Worm (Caenorhabditis elegans) whole organism, early embryonic: ENCODE results near the gene D1046.4.

ENCODE experiments used
- B0310.2 ChIP-seq: sonication (generic microtip); optimal IDR thresholded peaks from 2 replicates; lab custom pipeline; 2016; ENCODE audit warnings: mild to moderate bottlenecking, missing genetic modification characterization, missing compliant biosample characterization
- F13C5.2 ChIP-seq: sonication (generic microtip); optimal IDR thresholded peaks from 2 replicates; lab custom pipeline; 2017; ENCODE audit warnings: mild to moderate bottlenecking, missing genetic modification characterization, inconsistent platforms, missing compliant biosample characterization
- aly-1 ChIP-seq: sonication (generic microtip); optimal IDR thresholded peaks from 2 replicates; lab custom pipeline; 2016; ENCODE audit warnings: missing genetic modification characterization, missing compliant biosample characterization
- ama-1 ChIP-seq: fragments of 150-350 bp; optimal IDR thresholded peaks from 2 replicates; lab custom pipeline; 2014
- ceh-13 ChIP-seq: fragments of 200-800 bp; sonication (Bioruptor generic); optimal IDR thresholded peaks from 2 replicates; lab custom pipeline; 2018; ENCODE audit warnings: mild to moderate bottlenecking, missing genetic modification characterization, missing compliant biosample characterization
- ceh-36 ChIP-seq: sonication (generic microtip); optimal IDR thresholded peaks from 2 replicates; lab custom pipeline; 2016; ENCODE audit warnings: missing genetic modification characterization, inconsistent platforms, missing compliant biosample characterization
- ets-7 ChIP-seq: sonication (generic microtip); optimal IDR thresholded peaks from 2 replicates; lab custom pipeline; 2016; ENCODE audit warnings: missing genotype, missing genetic modification characterization, missing compliant biosample characterization
- flt-1 ChIP-seq: fragments of 200-800 bp; sonication (Bioruptor generic); IDR thresholded peaks from 2 replicates; pipeline ENCODE4 v1.3.6; 2022; ENCODE audit warnings: missing genetic modification characterization, missing compliant biosample characterization
- hmbx-1 ChIP-seq: sonication (generic microtip); optimal IDR thresholded peaks from 2 replicates; lab custom pipeline; 2016; ENCODE audit warnings: mild to moderate bottlenecking, missing genetic modification characterization, missing compliant biosample characterization
- hmg-4 ChIP-seq: fragments of 200-800 bp; sonication (Bioruptor generic); optimal IDR thresholded peaks from 2 replicates; lab custom pipeline; 2018; ENCODE audit warnings: mild to moderate bottlenecking, missing genetic modification characterization, missing compliant biosample characterization
- hnd-1 ChIP-seq: sonication (generic microtip); optimal IDR thresholded peaks from 2 replicates; lab custom pipeline; 2016; ENCODE audit warnings: missing genetic modification characterization, missing compliant biosample characterization
- pes-1 ChIP-seq: fragments of 200-800 bp; sonication (Bioruptor generic); IDR thresholded peaks from 2 replicates; pipeline ENCODE4 v1.3.6; 2022; ENCODE audit warnings: missing genetic modification reagents, missing genetic modification characterization, missing compliant biosample characterization
- scrt-1 ChIP-seq: fragments of 200-800 bp; sonication (Bioruptor generic); IDR thresholded peaks from 2 replicates; pipeline ENCODE4 v1.3.6; 2022; ENCODE audit warnings: missing genetic modification characterization, missing compliant biosample characterization
- sea-1 ChIP-seq: fragments of 200-800 bp; sonication (Bioruptor generic); conservative IDR thresholded peaks from 2 replicates; pipeline ENCODE4 v1.3.6; 2022; ENCODE audit warnings: missing genetic modification characterization, missing compliant biosample characterization
- tbx-11 ChIP-seq: fragments of 200-800 bp; sonication (Bioruptor generic); IDR thresholded peaks from 2 replicates; pipeline ENCODE4 v1.3.6; 2022; ENCODE audit warnings: missing genetic modification characterization, missing compliant biosample characterization
- tbx-37 ChIP-seq: fragments of 200-800 bp; sonication (Bioruptor generic); conservative IDR thresholded peaks from 2 replicates; pipeline ENCODE4 v1.3.6; 2022; ENCODE audit warnings: missing genetic modification reagents, missing genetic modification characterization, missing compliant biosample characterization
- tra-4 ChIP-seq: sonication (generic microtip); optimal IDR thresholded peaks from 2 replicates; lab custom pipeline; 2017; ENCODE audit warnings: missing genetic modification characterization, missing compliant biosample characterization

The D1046.4 gene

DNA sequence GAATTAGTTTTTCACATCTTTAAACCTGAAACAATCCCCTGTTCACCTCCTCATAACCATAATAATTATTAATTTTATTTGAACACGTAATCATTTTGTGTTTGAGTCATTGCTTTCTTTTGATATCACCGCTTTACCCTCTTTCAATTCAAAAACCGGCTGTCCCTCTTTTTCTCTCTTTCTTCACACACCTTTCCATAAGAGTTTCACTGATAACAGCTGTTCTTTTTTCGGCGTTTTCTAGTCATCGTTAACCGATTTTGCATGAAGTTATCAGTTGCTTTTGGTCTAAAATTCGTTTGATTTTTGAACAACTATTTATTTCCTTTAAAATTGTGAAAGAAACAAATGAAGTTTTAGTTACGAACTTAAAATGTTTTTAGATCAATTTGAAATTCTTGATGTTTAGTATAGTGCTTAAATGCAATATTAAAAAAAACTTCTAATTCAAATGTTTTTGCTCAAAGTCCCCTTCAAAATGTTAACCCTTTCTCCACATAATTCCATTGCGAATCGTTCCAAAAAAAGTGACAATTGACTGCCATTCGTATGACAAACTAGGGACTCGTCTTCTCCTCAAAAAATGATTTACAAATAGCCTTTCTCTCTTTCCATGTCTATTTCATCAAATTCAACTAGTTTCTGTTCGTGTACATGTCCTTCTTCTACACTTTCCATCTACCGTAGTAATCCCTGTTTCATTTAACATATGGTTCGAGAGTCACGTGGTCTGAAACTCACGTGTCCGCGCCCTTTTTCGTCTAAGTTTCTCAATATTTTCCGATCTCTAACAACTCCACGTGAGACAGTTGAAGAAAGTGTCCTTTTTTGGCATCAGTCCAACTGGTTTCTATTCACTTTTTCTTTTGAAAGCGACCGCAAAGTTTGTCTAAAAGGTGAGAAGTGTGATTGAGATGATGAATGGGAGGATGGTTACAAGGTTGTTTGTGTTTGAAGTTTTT lies 15.7 kb downstream of the D1046.4 start:
- TF ChIP-seq ets-7 (tag; lab: Kevin White, UChicago): no peak
- TF ChIP-seq aly-1 (tag; lab: Kevin White, UChicago): no peak
- no peak for TF ChIP-seq hnd-1
- TF ChIP-seq scrt-1: no peak
- no peak for TF ChIP-seq tbx-37 (GFP tag; lab: Robert Waterston, UW)
- no peak for TF ChIP-seq tra-4 (tag; lab: Kevin White, UChicago)
- TF ChIP-seq ama-1 (lab: Kevin White, UChicago): no peak
- no peak for TF ChIP-seq hmg-4 (GFP tag; lab: Kevin White, UChicago)
- TF ChIP-seq hmbx-1 (tag; lab: Kevin White, UChicago): no peak
- TF ChIP-seq ceh-36: no peak
- TF ChIP-seq F13C5.2 (tag; lab: Kevin White, UChicago): no peak
- TF ChIP-seq ceh-13 (GFP tag; lab: Kevin White, UChicago): no peak
- no peak for TF ChIP-seq sea-1 (GFP tag; lab: Robert Waterston, UW)
- TF ChIP-seq pes-1 (GFP tag; lab: Robert Waterston, UW): no peak
- TF ChIP-seq flt-1 (GFP tag; lab: Robert Waterston, UW): no peak
- no peak for TF ChIP-seq tbx-11
- TF ChIP-seq B0310.2: no peak

- TF ChIP-seq hmbx-1 (tag; lab: Kevin White, UChicago): no peak
- TF ChIP-seq tbx-37 (GFP tag; lab: Robert Waterston, UW): no peak
- no peak for TF ChIP-seq F13C5.2 (tag; lab: Kevin White, UChicago)
- TF ChIP-seq ceh-13 (GFP tag; lab: Kevin White, UChicago): no peak
- TF ChIP-seq scrt-1: no peak
- no peak for TF ChIP-seq sea-1 (GFP tag; lab: Robert Waterston, UW)
- TF ChIP-seq ceh-36: no peak
- TF ChIP-seq tbx-11: no peak
- no peak for TF ChIP-seq B0310.2
- no peak for TF ChIP-seq ama-1 (lab: Kevin White, UChicago)
- TF ChIP-seq aly-1 (tag; lab: Kevin White, UChicago): no peak
- no peak for TF ChIP-seq pes-1 (GFP tag; lab: Robert Waterston, UW)
Observed at ce11 chrIV:8951953-8952567, 18.4 kb downstream of the D1046.4 start.

DNA sequence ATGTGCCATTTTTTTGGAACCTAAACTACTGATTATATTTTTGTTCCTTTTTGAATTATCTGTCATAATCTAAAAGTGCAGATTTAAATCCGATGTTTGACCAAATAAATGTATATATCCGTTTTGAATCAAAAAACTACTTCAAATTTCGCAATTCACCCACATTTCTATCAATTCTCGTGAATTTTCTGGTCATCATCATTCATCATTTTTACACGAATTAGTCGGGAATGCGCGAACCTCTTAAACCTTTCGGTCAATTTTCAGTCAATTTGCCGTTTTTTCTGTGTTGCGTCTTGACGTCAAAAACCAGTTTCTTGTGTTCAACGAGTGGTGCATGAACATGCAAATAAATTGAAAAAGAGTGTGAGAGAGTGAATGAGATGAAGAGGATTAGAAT lies 20.5 kb downstream of the D1046.4 start:
- no peak for TF ChIP-seq B0310.2
- TF ChIP-seq tra-4 (tag; lab: Kevin White, UChicago): no peak
- TF ChIP-seq sea-1 (GFP tag; lab: Robert Waterston, UW): no peak
- TF ChIP-seq tbx-11: no peak
- TF ChIP-seq hmbx-1 (tag; lab: Kevin White, UChicago): no peak
- TF ChIP-seq F13C5.2 (tag; lab: Kevin White, UChicago): no peak
- no peak for TF ChIP-seq ama-1 (lab: Kevin White, UChicago)
- no peak for TF ChIP-seq ets-7 (tag; lab: Kevin White, UChicago)
- TF ChIP-seq scrt-1: no peak
- TF ChIP-seq hnd-1: no peak
- no peak for TF ChIP-seq pes-1 (GFP tag; lab: Robert Waterston, UW)
- no peak for TF ChIP-seq flt-1 (GFP tag; lab: Robert Waterston, UW)
- no peak for TF ChIP-seq hmg-4 (GFP tag; lab: Kevin White, UChicago)
- TF ChIP-seq ceh-36: no peak
- no peak for TF ChIP-seq aly-1 (tag; lab: Kevin White, UChicago)
- no peak for TF ChIP-seq tbx-37 (GFP tag; lab: Robert Waterston, UW)
- no peak for TF ChIP-seq ceh-13 (GFP tag; lab: Kevin White, UChicago)

DNA sequence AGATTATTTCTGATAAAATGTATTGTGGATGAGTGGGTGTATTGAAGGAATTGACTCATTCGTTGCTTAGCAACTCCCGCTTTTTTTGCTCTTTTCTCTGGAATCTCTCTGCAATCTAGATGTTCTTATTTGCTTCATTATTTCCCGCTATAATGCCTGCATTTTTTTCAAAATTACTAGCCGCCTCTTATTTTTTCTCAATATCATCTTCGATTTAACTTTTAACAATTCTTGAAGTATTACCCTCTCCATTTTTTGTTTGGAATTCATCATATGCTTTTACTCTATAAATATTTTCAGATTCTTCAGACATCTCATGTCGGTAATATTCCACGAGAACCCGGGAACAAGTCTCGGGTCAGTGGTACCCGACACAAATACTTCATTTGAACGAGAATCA lies 22.5 kb downstream of the D1046.4 start, which contains the start of gene tpra-1:
tpra-1 (plus strand) TSS at position 301 of the 400 bp plus-strand sequence.
- no peak for TF ChIP-seq scrt-1
- TF ChIP-seq ama-1 (lab: Kevin White, UChicago): no peak
- no peak for TF ChIP-seq tbx-11
- no peak for TF ChIP-seq B0310.2
- TF ChIP-seq hnd-1: no peak
- TF ChIP-seq hmg-4 (GFP tag; lab: Kevin White, UChicago): no peak
- TF ChIP-seq tbx-37 (GFP tag; lab: Robert Waterston, UW): no peak
- no peak for TF ChIP-seq F13C5.2 (tag; lab: Kevin White, UChicago)
- TF ChIP-seq flt-1 (GFP tag; lab: Robert Waterston, UW): no peak
- TF ChIP-seq hmbx-1 (tag; lab: Kevin White, UChicago): no peak
- no peak for TF ChIP-seq ceh-36
- no peak for TF ChIP-seq ets-7 (tag; lab: Kevin White, UChicago)
- TF ChIP-seq sea-1 (GFP tag; lab: Robert Waterston, UW): no peak
- no peak for TF ChIP-seq ceh-13 (GFP tag; lab: Kevin White, UChicago)

ce11 chrIV:8964042-8964441 lies 30.4 kb downstream of the D1046.4 start:
- TF ChIP-seq scrt-1 (peak; percentile 86), tbx-11 (peak; percentile 82), tbx-37 (GFP tag; lab: Robert Waterston, UW) (peak; percentile 78), sea-1 (GFP tag; lab: Robert Waterston, UW) (peak; percentile 84), pes-1 (GFP tag; lab: Robert Waterston, UW) (peak; percentile 92), flt-1 (GFP tag; lab: Robert Waterston, UW) (peak; percentile 87)

- TF ChIP-seq tra-4 (tag; lab: Kevin White, UChicago) (no peak), sea-1 (GFP tag; lab: Robert Waterston, UW) (no peak), scrt-1 (no peak), hmbx-1 (tag; lab: Kevin White, UChicago) (no peak), tbx-37 (GFP tag; lab: Robert Waterston, UW) (no peak), B0310.2 (no peak), aly-1 (tag; lab: Kevin White, UChicago) (no peak), ama-1 (lab: Kevin White, UChicago) (no peak), pes-1 (GFP tag; lab: Robert Waterston, UW) (no peak), flt-1 (GFP tag; lab: Robert Waterston, UW) (no peak), ceh-13 (GFP tag; lab: Kevin White, UChicago) (no peak), ceh-36 (no peak), ets-7 (tag; lab: Kevin White, UChicago) (no peak), hnd-1 (no peak)
Observed at ce11 chrIV:8965883-8966282, 32.2 kb downstream of the D1046.4 start, which contains the start of gene C53B4.2. TSS of gene C53B4.2 (plus strand) at chrIV:8966183.
